Worm (Caenorhabditis elegans): ENCODE results near the gene lbp-3.

- TF ChIP-seq nhr-12 (tag; optimal IDR thresholded peaks at IDR 0.05) (no peak), elt-3 (tag; optimal IDR thresholded peaks at IDR 0.05) (no peak), pha-4 (tag; optimal IDR thresholded peaks at IDR 0.05) (no peak), ztf-11 (tag; optimal IDR thresholded peaks at IDR 0.05) (no peak), mab-5 (tag; optimal IDR thresholded peaks at IDR 0.05) (no peak), unc-39 (tag; optimal IDR thresholded peaks at IDR 0.05) (no peak), elt-1 (tag; optimal IDR thresholded peaks at IDR 0.05; ENCODE audit: borderline replicate concordance, insufficient read depth) (no peak), nhr-237 (tag; optimal IDR thresholded peaks at IDR 0.05) (no peak), lsy-2 (tag; optimal IDR thresholded peaks at IDR 0.05) (no peak), cnd-1 (tag; optimal IDR thresholded peaks at IDR 0.05) (no peak), snpc-4 (tag; optimal IDR thresholded peaks at IDR 0.05) (no peak), mep-1 (tag; optimal IDR thresholded peaks at IDR 0.05) (no peak), nhr-28 (tag; optimal IDR thresholded peaks at IDR 0.05) (no peak)
Observed at ce11 chrX:3301770-3302169, 44.6 kb downstream of the lbp-3 start, which contains the start of gene F11D5.5.
